Fruit fly (Drosophila melanogaster): ENCODE data around the gene pasi1.
A peak's percentile ranks its signal among the peaks of the same experiment; 100 is the strongest.

The pasi1 gene

dm6 chr3R:17810951-17811706 lies 16.3 kb downstream of the pasi1 start, which contains the start of the genes Alg1 and tinc (continued):
- peak; percentile 5 for TF ChIP-seq cato (GFP tag; optimal IDR thresholded peaks at IDR 0.05; ENCODE audit: borderline replicate concordance)
- TF ChIP-seq pan (optimal IDR thresholded peaks at IDR 0.05), result no peak
- TF ChIP-seq pan (GFP tag; optimal IDR thresholded peaks at IDR 0.05 in 1 of 2, IDR thresholded peaks at IDR 0.05 in 1 of 2), result peak in 1 of 2 experiments; percentile 63
- no peak for TF ChIP-seq CG14667 (GFP tag; IDR thresholded peaks at IDR 0.05)
- TF ChIP-seq CG8944 (GFP tag; optimal IDR thresholded peaks at IDR 0.05), result no peak
- peak; percentile 4 for TF ChIP-seq Side (GFP tag; optimal IDR thresholded peaks at IDR 0.05)
- no peak for TF ChIP-seq sim (GFP tag; IDR thresholded peaks at IDR 0.05)
- peak in 1 of 3 experiments; percentile 64 for TF ChIP-seq lola (GFP tag; optimal IDR thresholded peaks at IDR 0.05)
- peak; percentile 14 for TF ChIP-seq CG11723 (GFP tag; optimal IDR thresholded peaks at IDR 0.05)
- TF ChIP-seq gem (tag; optimal IDR thresholded peaks at IDR 0.05), result peak; percentile 88
- TF ChIP-seq CG18599 (GFP tag; optimal IDR thresholded peaks at IDR 0.05), result peak; percentile 76
- peak; percentile 22 for TF ChIP-seq Oli (tag; optimal IDR thresholded peaks at IDR 0.05)
- TF ChIP-seq Doc3 (GFP tag; IDR thresholded peaks at IDR 0.05; ENCODE audit: partially characterized antibody), result no peak
- TF ChIP-seq CG1602 (GFP tag; optimal IDR thresholded peaks at IDR 0.05), result peak; percentile 52
- no peak for TF ChIP-seq seq (GFP tag; IDR thresholded peaks at IDR 0.05)
- TF ChIP-seq CG6813 (GFP tag; optimal IDR thresholded peaks at IDR 0.05), result no peak
- no peak for TF ChIP-seq CG6654 (GFP tag; optimal IDR thresholded peaks at IDR 0.05)
- TF ChIP-seq ash1 (GFP tag; optimal IDR thresholded peaks at IDR 0.05), result peak; percentile 3
- no peak for TF ChIP-seq Hr78 (GFP tag; optimal IDR thresholded peaks at IDR 0.05)
- TF ChIP-seq Spps (tag; optimal IDR thresholded peaks at IDR 0.05), result peak; percentile 10
- TF ChIP-seq Nf-YC (tag; optimal IDR thresholded peaks at IDR 0.05), result peak; percentile 76
- TF ChIP-seq btn (GFP tag; optimal IDR thresholded peaks at IDR 0.05), result no peak
- TF ChIP-seq slp2 (GFP tag; optimal IDR thresholded peaks at IDR 0.05), result no peak
- peak; percentile 87 for TF ChIP-seq CG13424 (tag; optimal IDR thresholded peaks at IDR 0.05)
- TF ChIP-seq Kr (GFP tag; optimal IDR thresholded peaks at IDR 0.05), result no peak
- TF ChIP-seq lmd (GFP tag; IDR thresholded peaks at IDR 0.05), result peak; percentile 45; the same call in 1 of the 2 replicates
- TF ChIP-seq BEAF-32 (GFP tag; optimal IDR thresholded peaks at IDR 0.05), result peak; percentile 36
- TF ChIP-seq D (optimal IDR thresholded peaks at IDR 0.05), result no peak
- TF ChIP-seq D (GFP tag; optimal IDR thresholded peaks at IDR 0.05), result no peak
- TF ChIP-seq ham (GFP tag; IDR thresholded peaks at IDR 0.05), result no peak
- TF ChIP-seq CG12659 (GFP tag; optimal IDR thresholded peaks at IDR 0.05), result peak; percentile 81
- peak; percentile 41 for TF ChIP-seq al (GFP tag; IDR thresholded peaks at IDR 0.05)
- no peak for TF ChIP-seq her (GFP tag; optimal IDR thresholded peaks at IDR 0.05)
- TF ChIP-seq bcd (GFP tag; optimal IDR thresholded peaks at IDR 0.05), result peak; percentile 45
- no peak for TF ChIP-seq B-H1 (GFP tag; IDR thresholded peaks at IDR 0.05)
- TF ChIP-seq unpg (GFP tag; optimal IDR thresholded peaks at IDR 0.05), result peak; percentile 83
- TF ChIP-seq CG15073 (GFP tag; optimal IDR thresholded peaks at IDR 0.05), result no peak
- TF ChIP-seq Xbp1 (GFP tag; optimal IDR thresholded peaks at IDR 0.05), result peak; percentile 64
- TF ChIP-seq maf-S (GFP tag; optimal IDR thresholded peaks at IDR 0.05), result no peak
- TF ChIP-seq hth (optimal IDR thresholded peaks at IDR 0.05), result no peak
- TF ChIP-seq Adf1 (GFP tag; IDR thresholded peaks at IDR 0.05), result no peak
- no peak for TF ChIP-seq shn (GFP tag; optimal IDR thresholded peaks at IDR 0.05)
- TF ChIP-seq CG6254 (GFP tag; optimal IDR thresholded peaks at IDR 0.05), result no peak
- TF ChIP-seq lov (optimal IDR thresholded peaks at IDR 0.05), result no peak
- TF ChIP-seq lov (GFP tag; IDR thresholded peaks at IDR 0.05), result no peak; the same call in 2 of the 3 replicates
- TF ChIP-seq bab2 (GFP tag; optimal IDR thresholded peaks at IDR 0.05), result peak; percentile 30
- no peak for TF ChIP-seq CG12219 (GFP tag; optimal IDR thresholded peaks at IDR 0.05)
- TF ChIP-seq Deaf1 (tag; optimal IDR thresholded peaks at IDR 0.05), result peak; percentile 49
- no peak for TF ChIP-seq bowl (GFP tag; IDR thresholded peaks at IDR 0.05)
- TF ChIP-seq CG3838 (GFP tag; optimal IDR thresholded peaks at IDR 0.05), result peak; percentile 34

Data from whole organism, embryonic.